Fruit fly (Drosophila melanogaster): Measurements from ENCODE around the gene nau.

DNA sequence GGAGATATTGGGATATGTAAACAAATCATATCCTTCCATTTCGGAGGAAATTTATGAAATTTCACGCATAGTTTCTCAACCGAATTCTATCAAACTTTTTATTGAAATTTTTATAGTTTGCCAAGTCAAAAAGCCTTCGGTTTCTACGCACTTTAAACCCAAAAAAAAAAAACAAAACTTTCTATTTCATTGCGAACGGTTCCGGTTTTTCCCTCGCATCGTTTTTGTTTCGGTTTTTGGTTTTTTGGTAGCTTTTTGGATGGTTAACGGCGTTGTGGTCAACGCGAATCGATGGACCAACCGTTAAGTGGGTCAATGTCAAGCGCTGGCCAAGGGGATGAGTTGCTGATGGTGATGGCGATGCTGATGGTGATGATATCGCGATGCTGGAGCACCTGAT lies 22.8 kb upstream of the nau start:
- TF ChIP-seq CG7368 (GFP tag; optimal IDR thresholded peaks at IDR 0.05) (no peak), CG6163 (GFP tag; IDR thresholded peaks at IDR 0.05) (no peak), vri (GFP tag; optimal IDR thresholded peaks at IDR 0.05) (no peak), spab (GFP tag; optimal IDR thresholded peaks at IDR 0.05) (no peak), Hr4 (GFP tag; optimal IDR thresholded peaks at IDR 0.05) (no peak), dac (GFP tag; optimal IDR thresholded peaks at IDR 0.05) (no peak), CG8319 (GFP tag; optimal IDR thresholded peaks at IDR 0.05) (no peak)
